Worm (Caenorhabditis elegans) whole organism, L4/young adult: ENCODE measurements around the gene C50F7.9.

Experiments used
- W03F9.2 ChIP-seq: fragments of 150-350 bp; optimal IDR thresholded peaks from 2 replicates; lab custom pipeline; 2014; ENCODE audit warnings: missing biosample characterization, missing genetic modification characterization
- dao-5 ChIP-seq: sonication (generic microtip); optimal IDR thresholded peaks from 2 replicates; lab custom pipeline; 2016; ENCODE audit warnings: missing genotype, missing genetic modification characterization, moderate library complexity, missing compliant biosample characterization
- him-1 ChIP-seq: sonication (generic microtip); optimal IDR thresholded peaks from 2 replicates; lab custom pipeline; 2016; ENCODE audit warnings: missing genotype, missing genetic modification reagents, missing genetic modification characterization, missing compliant biosample characterization

The C50F7.9 gene

DNA sequence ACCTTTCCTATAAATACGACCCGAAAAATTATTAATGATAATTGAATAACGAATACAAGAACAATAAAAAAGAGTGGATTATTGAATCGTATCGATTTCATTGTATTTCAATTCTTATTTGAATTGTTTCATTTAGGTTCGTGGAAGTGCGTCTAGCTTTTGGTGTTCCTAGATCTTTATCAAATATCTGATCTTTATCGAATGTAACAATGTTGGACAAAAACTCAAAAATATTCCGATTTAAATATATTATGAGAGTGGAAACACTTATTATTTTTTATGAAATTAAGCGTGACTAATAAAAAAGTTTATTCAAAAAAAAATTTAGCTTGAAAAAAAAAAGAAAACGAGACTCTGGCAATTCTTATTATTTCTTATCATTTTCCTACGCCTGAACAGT, at the start of gene C50F7.9, which contains the start of gene C50F7.3:
TSS of gene C50F7.9 (minus strand) at position 101 of the 400 bp plus-strand sequence.
TSS of gene C50F7.3 (plus strand) at position 370 of the 400 bp plus-strand sequence.
- no peak for TF ChIP-seq him-1 (tag; lab: Kevin White, UChicago)
- no peak for TF ChIP-seq W03F9.2 (tag; lab: Kevin White, UChicago)
- no peak for TF ChIP-seq dao-5

DNA sequence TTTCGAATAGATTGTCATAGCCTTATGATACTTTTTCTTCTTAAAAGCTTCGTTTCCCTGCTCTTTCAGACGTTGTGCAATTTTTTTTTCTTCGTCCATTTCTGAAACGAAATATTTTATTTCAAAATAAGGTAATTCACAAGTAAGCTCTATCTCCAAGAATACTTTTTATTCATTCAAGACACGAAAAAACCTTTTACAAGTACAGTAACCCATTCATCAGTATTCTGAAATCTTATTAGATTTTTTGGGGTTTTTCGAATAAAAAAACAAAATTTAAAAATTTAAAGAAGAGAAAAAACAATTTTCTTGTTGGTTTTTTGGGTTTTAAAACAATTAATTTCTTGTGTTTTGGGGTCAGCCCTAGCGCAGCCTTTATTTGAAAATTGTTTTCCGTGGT, 47.0 kb upstream of the C50F7.9 start, which contains the start of gene rpap-3:
TSS of gene rpap-3 (minus strand) at position 101 of the 400 bp plus-strand sequence.
- TF ChIP-seq W03F9.2 (tag; lab: Kevin White, UChicago) (no peak), dao-5 (no peak), him-1 (tag; lab: Kevin White, UChicago) (no peak)

DNA sequence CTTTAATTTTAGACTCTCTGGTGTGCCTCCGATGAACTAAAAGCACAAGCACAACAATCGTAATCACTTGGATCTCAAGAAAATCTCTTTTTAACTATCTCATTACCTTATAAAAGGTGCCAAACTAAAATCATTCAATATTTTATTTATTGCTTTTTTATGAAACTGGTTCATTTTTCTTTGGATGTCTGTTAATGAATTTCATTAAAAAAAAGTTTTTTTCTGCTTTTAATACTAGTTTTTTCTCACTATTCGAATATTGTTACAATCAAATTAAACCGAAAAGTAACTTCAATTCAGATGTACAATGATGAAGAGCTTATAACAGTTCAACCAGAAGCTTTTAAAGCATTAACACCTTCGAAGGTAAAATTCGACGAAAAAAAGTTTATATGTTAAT, 43.9 kb upstream of the C50F7.9 start, which contains the start of gene swd-2.1:
TSS of gene swd-2.1 (plus strand) at position 301 of the 400 bp plus-strand sequence.
- no peak for TF ChIP-seq him-1 (tag; lab: Kevin White, UChicago)
- TF ChIP-seq dao-5 = no peak

DNA sequence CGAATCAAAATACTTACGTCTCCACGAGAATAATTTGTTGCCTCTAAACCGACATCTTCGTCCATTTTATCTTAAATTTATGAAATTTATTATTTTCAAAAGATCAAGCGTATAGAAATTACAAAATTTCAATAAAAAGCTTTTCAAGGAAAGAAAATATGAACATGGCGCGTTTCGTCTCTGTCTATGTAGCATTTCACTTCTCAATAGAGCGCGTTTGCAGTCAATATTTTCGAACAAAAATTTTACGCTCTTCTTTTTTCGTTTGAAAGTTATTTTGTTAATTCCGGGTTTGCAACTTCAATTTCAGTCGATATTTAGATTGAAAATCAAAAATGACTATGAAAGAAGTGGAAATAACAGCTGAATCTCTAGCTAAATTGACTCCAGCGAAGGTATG, 42.3 kb upstream of the C50F7.9 start, which contains the start of the genes hcf-1 and swd-2.2:
TSS of gene hcf-1 (minus strand) at position 70 of the 400 bp plus-strand sequence.
TSS of gene swd-2.2 (plus strand) at position 206 of the 400 bp plus-strand sequence.
- TF ChIP-seq dao-5 (no peak), him-1 (tag; lab: Kevin White, UChicago) (no peak), W03F9.2 (tag; lab: Kevin White, UChicago) (peak; percentile 46)

DNA sequence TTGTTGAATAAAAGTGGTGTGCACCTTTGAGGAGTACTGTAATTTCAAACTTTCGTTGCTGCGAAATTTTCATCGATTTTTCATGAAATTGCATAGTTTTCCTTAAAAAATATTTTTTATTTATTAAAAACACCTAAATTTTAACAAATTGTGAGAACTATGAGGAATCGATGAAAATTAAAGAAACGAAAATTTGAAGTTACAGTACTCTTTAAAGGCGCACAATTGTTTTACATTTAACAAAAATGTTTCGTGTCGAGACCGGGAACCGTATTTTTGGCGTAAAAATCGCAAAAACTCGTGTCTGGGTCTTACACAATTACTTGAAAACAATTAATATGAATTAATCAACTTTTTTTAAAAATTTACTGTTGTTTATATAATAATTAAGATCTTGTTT, 38.3 kb upstream of the C50F7.9 start, which contains the start of gene rdl-1:
TSS of gene rdl-1 (minus strand) at position 101 of the 400 bp plus-strand sequence.
- TF ChIP-seq him-1 (tag; lab: Kevin White, UChicago) = no peak
- TF ChIP-seq dao-5 = no peak
- no peak for TF ChIP-seq W03F9.2 (tag; lab: Kevin White, UChicago)

DNA sequence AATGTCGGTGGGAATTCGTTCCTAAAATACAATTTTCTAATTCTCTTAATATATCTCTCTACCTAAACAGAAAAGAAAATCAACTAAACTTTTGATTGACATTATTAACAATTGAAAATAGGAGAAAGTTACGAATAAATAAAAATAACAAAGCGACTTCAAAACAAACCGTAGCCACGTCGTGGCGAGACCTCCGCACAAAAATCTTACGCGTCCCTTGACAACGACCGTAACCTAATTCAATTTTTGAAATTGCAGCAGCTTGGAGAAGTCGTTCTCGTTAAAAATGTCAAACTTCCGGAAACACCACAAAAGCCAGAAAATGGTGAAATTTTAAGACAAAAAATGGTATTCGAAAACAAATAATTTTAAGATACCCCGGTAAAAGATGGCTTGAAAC, 32.5 kb upstream of the C50F7.9 start:
- TF ChIP-seq W03F9.2 (tag; lab: Kevin White, UChicago) = peak; percentile 37
- TF ChIP-seq dao-5 = no peak

DNA sequence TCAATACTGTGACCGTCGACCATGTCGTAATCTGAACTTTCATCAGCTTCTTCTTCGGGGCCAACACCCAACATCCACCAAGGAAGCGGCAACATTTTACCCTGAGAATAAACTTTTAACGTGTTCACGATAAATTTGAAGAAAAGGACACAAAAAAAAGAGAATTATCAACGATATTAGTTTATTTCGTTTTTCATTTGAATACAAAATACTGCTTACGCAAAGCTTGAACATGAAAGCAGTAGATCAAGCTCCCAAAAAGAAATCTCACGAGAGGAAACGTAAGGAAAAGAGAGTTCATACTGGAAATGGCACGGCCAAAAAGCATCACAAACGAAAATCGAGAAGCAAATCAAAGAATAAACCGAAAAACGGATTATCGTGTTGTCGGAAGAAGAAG, 31.9 kb upstream of the C50F7.9 start, which contains the start of the genes C46A5.6 and C46A5.1:
TSS of gene C46A5.6 (minus strand) at position 101 of the 400 bp plus-strand sequence.
TSS of gene C46A5.1 (plus strand) at position 184 of the 400 bp plus-strand sequence.
- no peak for TF ChIP-seq him-1 (tag; lab: Kevin White, UChicago)
- no peak for TF ChIP-seq W03F9.2 (tag; lab: Kevin White, UChicago)
- no peak for TF ChIP-seq dao-5

DNA sequence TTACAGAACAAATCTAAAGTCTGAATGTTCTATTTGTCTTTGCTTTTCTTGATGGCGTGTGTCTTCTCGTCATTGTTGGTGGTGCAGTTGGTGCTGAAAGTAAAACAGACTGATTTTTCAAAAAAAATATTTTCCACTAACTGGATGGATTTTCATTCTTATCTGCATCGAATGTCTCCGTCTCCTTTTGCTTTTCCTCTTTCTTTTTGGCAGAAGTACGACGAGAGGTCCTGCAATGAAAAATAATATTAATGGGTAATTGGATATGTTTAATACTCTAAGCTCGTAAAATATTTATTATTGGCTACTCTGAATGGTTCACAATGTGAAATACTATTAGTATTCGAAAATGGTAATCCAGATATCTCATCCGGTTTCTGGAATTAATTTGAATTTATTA, 28.3 kb upstream of the C50F7.9 start, which contains the start of gene del-7:
TSS of gene del-7 (plus strand) at position 301 of the 400 bp plus-strand sequence.
- no peak for TF ChIP-seq him-1 (tag; lab: Kevin White, UChicago)
- no peak for TF ChIP-seq W03F9.2 (tag; lab: Kevin White, UChicago)
- no peak for TF ChIP-seq dao-5

DNA sequence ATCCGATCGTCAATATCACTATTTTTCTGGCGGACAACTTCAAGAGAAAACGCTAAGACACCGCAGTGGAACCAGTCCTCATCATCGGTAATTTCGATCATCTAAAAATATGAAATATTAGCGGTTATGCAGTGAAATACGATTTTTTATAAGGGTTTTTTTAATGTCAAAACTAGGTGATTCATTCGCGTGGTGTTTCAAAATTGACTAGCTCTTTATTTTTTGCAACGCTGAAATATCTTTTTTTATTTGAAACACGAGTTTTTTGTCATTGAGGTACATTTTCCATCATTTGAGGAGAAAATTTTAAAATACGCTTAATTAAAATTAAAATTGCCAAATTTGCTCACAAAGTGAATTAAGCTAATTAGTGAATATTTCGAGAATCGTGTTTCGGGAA, 27.7 kb upstream of the C50F7.9 start, which contains the start of gene dsb-3:
TSS of gene dsb-3 (minus strand) at position 101 of the 400 bp plus-strand sequence.
- TF ChIP-seq W03F9.2 (tag; lab: Kevin White, UChicago) = no peak
- no peak for TF ChIP-seq dao-5
- no peak for TF ChIP-seq him-1 (tag; lab: Kevin White, UChicago)

DNA sequence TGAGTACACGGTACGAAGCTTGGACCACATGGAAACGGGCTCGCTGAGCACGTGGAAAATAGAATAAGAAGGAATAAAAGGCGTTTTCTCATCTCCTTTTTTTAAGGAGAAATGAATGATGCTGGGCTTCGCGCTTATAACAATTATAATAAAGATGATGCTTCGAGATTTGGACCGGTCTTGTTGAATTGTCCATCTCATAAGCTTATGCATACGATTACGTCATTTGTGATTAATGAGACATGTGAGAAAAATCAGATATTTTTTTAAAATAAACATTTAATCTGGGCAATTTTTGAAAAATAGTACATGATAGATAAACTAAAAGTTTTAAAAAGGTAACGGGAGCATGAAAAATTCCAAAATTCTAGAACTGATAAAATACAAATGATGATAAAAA, 25.4 kb upstream of the C50F7.9 start, which contains the start of gene C46A5.4:
TSS of gene C46A5.4 (minus strand) at position 101 of the 400 bp plus-strand sequence.
- TF ChIP-seq him-1 (tag; lab: Kevin White, UChicago) (no peak), W03F9.2 (tag; lab: Kevin White, UChicago) (no peak), dao-5 (no peak)

DNA sequence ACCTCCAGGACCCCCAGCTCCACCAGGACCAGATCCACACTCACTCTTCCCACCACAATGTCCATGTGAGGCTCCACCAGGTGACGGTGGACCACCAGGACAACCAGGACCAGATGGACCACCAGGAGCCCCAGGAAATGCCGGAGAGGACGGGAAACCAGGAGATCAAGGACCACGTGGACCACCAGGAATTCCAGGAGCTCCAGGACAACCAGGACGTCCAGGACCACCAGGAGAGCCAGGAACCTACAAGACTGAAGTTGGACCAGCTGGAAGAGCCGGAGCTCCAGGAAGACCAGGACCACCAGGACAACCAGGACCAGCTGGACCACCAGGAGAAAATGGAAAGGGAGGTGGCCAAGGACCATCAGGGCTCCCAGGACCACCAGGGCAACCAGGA, 22.3 kb upstream of the C50F7.9 start:
- no peak for TF ChIP-seq him-1 (tag; lab: Kevin White, UChicago)
- no peak for TF ChIP-seq W03F9.2 (tag; lab: Kevin White, UChicago)

DNA sequence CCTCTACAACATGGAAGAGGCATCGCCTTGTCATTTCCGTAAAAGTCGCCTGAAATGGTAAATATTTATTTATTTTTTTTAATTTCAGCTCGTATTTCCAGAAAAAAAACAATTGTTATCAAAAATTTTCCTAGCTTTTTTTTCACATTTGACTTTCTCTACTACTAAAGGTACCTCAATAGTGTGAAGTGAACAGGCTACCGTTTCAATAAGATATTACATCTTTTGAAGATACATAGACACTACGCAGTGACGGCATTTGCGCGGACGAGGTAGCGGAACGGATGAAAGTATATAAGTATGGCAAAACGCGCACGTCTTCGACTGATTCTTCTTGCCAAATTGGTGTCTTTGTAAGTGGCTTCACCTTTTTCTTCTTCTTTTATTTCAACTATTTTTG, 21.2 kb upstream of the C50F7.9 start, which contains the start of gene col-14:
TSS of gene col-14 (plus strand) at position 301 of the 400 bp plus-strand sequence.
- TF ChIP-seq him-1 (tag; lab: Kevin White, UChicago) = no peak
- TF ChIP-seq W03F9.2 (tag; lab: Kevin White, UChicago) = no peak
- TF ChIP-seq dao-5 = no peak

DNA sequence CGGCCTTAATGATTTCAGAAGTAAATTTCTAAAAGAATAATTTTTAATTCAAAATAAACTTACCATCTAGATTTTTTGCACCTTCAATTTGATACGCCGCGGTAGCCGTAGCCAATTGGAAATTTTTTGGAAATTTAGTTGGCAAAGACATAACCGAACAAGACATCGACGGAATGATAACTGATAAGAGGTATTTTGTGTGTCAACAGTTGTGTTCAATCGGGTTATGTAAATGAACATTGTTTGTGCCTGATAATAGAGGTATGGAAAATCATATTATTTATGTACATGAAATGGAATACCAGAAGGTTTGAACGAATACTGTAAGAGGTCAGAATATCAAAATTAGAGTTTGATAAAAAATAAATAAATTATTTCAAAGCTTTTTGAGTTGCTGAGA, 16.0 kb upstream of the C50F7.9 start, which contains the start of gene klo-1:
TSS of gene klo-1 (minus strand) at position 388 of the 400 bp plus-strand sequence.
- TF ChIP-seq W03F9.2 (tag; lab: Kevin White, UChicago) = no peak
- TF ChIP-seq dao-5 = no peak

DNA sequence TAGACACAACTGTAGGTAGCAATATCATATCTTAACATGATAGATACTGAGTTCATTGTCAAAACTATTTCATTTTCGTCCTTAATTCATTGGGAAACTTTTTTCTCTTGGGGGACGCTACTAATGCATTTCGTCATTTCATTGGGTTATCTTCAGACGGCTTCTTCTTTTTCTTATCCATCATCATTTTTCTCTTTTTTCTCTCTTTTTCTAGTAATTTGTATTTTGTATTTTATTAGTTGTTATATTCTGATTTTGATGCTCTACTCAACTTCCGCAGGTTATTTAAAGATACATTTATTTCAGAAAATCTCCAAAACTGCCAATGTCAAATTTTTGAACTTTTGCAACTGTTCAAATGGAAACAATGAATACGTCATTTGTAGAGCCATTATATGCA, 11.7 kb upstream of the C50F7.9 start, which contains the start of gene npr-35:
TSS of gene npr-35 (plus strand) at position 301 of the 400 bp plus-strand sequence.
- no peak for TF ChIP-seq him-1 (tag; lab: Kevin White, UChicago)
- no peak for TF ChIP-seq dao-5
- TF ChIP-seq W03F9.2 (tag; lab: Kevin White, UChicago) = no peak
